Fruit fly (Drosophila melanogaster): ENCODE measurements around the gene CG7299.

DNA sequence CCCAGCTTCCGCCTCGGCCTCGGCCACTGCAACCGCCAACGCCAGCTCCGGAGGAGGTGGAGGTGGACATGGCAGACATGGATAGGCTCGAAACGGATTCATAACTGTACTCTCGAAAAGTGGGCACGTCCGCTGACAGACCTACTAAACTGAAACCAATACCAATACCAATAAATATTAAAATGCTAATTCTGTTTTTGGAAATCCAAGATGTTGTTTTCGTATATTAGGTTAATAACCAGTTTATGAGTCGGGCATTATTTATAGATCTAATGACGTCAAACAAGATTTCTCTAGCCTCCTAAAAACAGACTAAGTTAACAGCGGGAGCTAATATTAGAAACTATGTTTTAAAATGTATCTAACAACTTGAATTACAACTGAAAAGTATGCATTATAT, 2.0 kb downstream of the CG7299 start:
- TF ChIP-seq nmo (GFP tag; optimal IDR thresholded peaks at IDR 0.05): no peak
- no peak for TF ChIP-seq Dll (GFP tag; IDR thresholded peaks at IDR 0.05; ENCODE audit: partially characterized antibody)
- no peak for TF ChIP-seq CG11560 (tag; IDR thresholded peaks at IDR 0.05)
- TF ChIP-seq Lhr (GFP tag; optimal IDR thresholded peaks at IDR 0.05): no peak
- TF ChIP-seq CG12769 (tag; optimal IDR thresholded peaks at IDR 0.05): no peak
- no peak for TF ChIP-seq Tbp (GFP tag; optimal IDR thresholded peaks at IDR 0.05)
- no peak for TF ChIP-seq CG2678 (tag; optimal IDR thresholded peaks at IDR 0.05)
- TF ChIP-seq CG7928 (GFP tag; optimal IDR thresholded peaks at IDR 0.05): no peak

Data from whole organism, embryonic.